Worm (Caenorhabditis elegans): Measurements from ENCODE around the gene lipl-7.

ce11 chrIV:10261061-10261460, 19.4 kb upstream of the lipl-7 start:
- TF ChIP-seq Y55F3AM.14 (GFP tag; optimal IDR thresholded peaks at IDR 0.05) (no peak), zag-1 (tag; optimal IDR thresholded peaks at IDR 0.05) (no peak), lin-13 (GFP tag; optimal IDR thresholded peaks at IDR 0.05) (no peak), ZK546.5 (tag; optimal IDR thresholded peaks at IDR 0.05) (no peak), unc-39 (tag; optimal IDR thresholded peaks at IDR 0.05) (no peak), lin-11 (tag; optimal IDR thresholded peaks at IDR 0.05) (no peak), aly-2 (tag; optimal IDR thresholded peaks at IDR 0.05) (no peak)

Data from whole organism, L2 larva.